Worm (Caenorhabditis elegans) whole organism, L2 larva: ENCODE data around the gene C33A12.19.
A peak's percentile ranks its signal among the peaks of the same experiment; 100 is the strongest.

Source experiments
- C34F6.9 ChIP-seq: fragments of 150-350 bp; optimal IDR thresholded peaks from 2 replicates; lab custom pipeline; 2014; ENCODE audit warnings: missing biosample characterization, missing genetic modification characterization
- F13H6.1 ChIP-seq: sonication (generic microtip); optimal IDR thresholded peaks from 2 replicates; lab custom pipeline; 2016; ENCODE audit warnings: missing genetic modification characterization, missing compliant biosample characterization
- R02D3.7 ChIP-seq: fragments of 150-350 bp; optimal IDR thresholded peaks from 2 replicates; lab custom pipeline; 2014; ENCODE audit warnings: missing biosample characterization, missing genetic modification characterization
- Y55F3AM.14 ChIP-seq: fragments of 200-800 bp; sonication (Bioruptor generic); optimal IDR thresholded peaks from 2 replicates; lab custom pipeline; 2018; ENCODE audit warnings: mild to moderate bottlenecking, missing genetic modification characterization, missing compliant biosample characterization
- ZK546.5 ChIP-seq: sonication (generic microtip); optimal IDR thresholded peaks from 2 replicates; lab custom pipeline; 2017; ENCODE audit warnings: missing biosample characterization, missing genetic modification characterization
- alr-1 ChIP-seq: fragments of 150-350 bp; optimal IDR thresholded peaks from 2 replicates; lab custom pipeline; 2014; ENCODE audit warnings: missing biosample characterization, missing genetic modification characterization
- aly-2 ChIP-seq: fragments of 150-350 bp; optimal IDR thresholded peaks from 2 replicates; lab custom pipeline; 2014; ENCODE audit warnings: missing biosample characterization, missing genetic modification characterization
- blmp-1 ChIP-seq: sonication (generic microtip); optimal IDR thresholded peaks from 2 replicates; lab custom pipeline; 2017; ENCODE audit warnings: missing genetic modification characterization, mild to moderate bottlenecking, missing compliant biosample characterization, antibody characterized with exemption, moderate library complexity; ENCODE audit not compliant: insufficient read depth
- ceh-16 ChIP-seq: fragments of 150-350 bp; optimal IDR thresholded peaks from 2 replicates; lab custom pipeline; 2014; ENCODE audit warnings: missing biosample characterization, missing genetic modification characterization
- ceh-82 ChIP-seq: fragments of 150-350 bp; optimal IDR thresholded peaks from 2 replicates; lab custom pipeline; 2014; ENCODE audit warnings: missing biosample characterization, missing genetic modification characterization
- crh-2 ChIP-seq: sonication (generic microtip); optimal IDR thresholded peaks from 2 replicates; lab custom pipeline; 2017; ENCODE audit warnings: missing biosample characterization, missing genetic modification characterization
- dmd-4 ChIP-seq: sonication (generic microtip); optimal IDR thresholded peaks from 2 replicates; lab custom pipeline; 2017; ENCODE audit warnings: missing biosample characterization, missing genetic modification characterization
- egl-27 ChIP-seq: sonication (generic microtip); optimal IDR thresholded peaks from 3 replicates; lab custom pipeline; 2017; ENCODE audit warnings: missing biosample characterization, missing genetic modification reagents, missing genetic modification characterization
- elt-1 ChIP-seq: fragments of 150-350 bp; optimal IDR thresholded peaks from 2 replicates; lab custom pipeline; 2014; ENCODE audit warnings: missing biosample characterization, missing genetic modification characterization
- elt-3 ChIP-seq: sonication (generic microtip); optimal IDR thresholded peaks from 2 replicates; lab custom pipeline; 2017; ENCODE audit warnings: missing biosample characterization, missing genetic modification characterization
- fos-1 ChIP-seq: fragments of 150-350 bp; optimal IDR thresholded peaks from 2 replicates; lab custom pipeline; 2014; ENCODE audit warnings: missing biosample characterization, missing genetic modification characterization
- gmeb-1 ChIP-seq: fragments of 150-350 bp; optimal IDR thresholded peaks from 2 replicates; lab custom pipeline; 2014; ENCODE audit warnings: missing biosample characterization, missing genetic modification characterization
- lin-11 ChIP-seq: fragments of 150-350 bp; sonication (generic microtip); optimal IDR thresholded peaks from 2 replicates; lab custom pipeline; 2014; ENCODE audit warnings: missing biosample characterization, missing genetic modification characterization, inconsistent platforms, mixed read lengths
- lin-39 ChIP-seq: fragments of 150-350 bp; optimal IDR thresholded peaks from 2 replicates; lab custom pipeline; 2014; ENCODE audit warnings: missing biosample characterization, missing genetic modification reagents, missing genetic modification characterization
- lsy-2 ChIP-seq, 2 experiments: fragments of 150-350 bp in 1 of 2; sonication (generic microtip) in 1 of 2; optimal IDR thresholded peaks; 2 replicates each; lab custom pipeline; 2014 to 2017; ENCODE audit warnings: missing biosample characterization in 2 of 2, missing genetic modification characterization in 2 of 2
- mab-5 ChIP-seq: fragments of 150-350 bp; optimal IDR thresholded peaks from 2 replicates; lab custom pipeline; 2014; ENCODE audit warnings: missing biosample characterization, missing genetic modification characterization
- mbf-1 ChIP-seq: sonication (generic microtip); optimal IDR thresholded peaks from 2 replicates; lab custom pipeline; 2017; ENCODE audit warnings: missing biosample characterization, missing genetic modification characterization
- mdl-1 ChIP-seq, 2 experiments: fragments of 150-350 bp in 1 of 2; sonication (generic microtip) in 1 of 2; optimal IDR thresholded peaks; 2 replicates each; lab custom pipeline; 2017; ENCODE audit warnings: missing biosample characterization in 2 of 2, missing genetic modification characterization in 2 of 2
- nhr-10 ChIP-seq: sonication (generic microtip); optimal IDR thresholded peaks from 2 replicates; lab custom pipeline; 2017; ENCODE audit warnings: missing biosample characterization, missing genetic modification characterization
- nhr-11 ChIP-seq: fragments of 150-350 bp; optimal IDR thresholded peaks from 2 replicates; lab custom pipeline; 2014; ENCODE audit warnings: missing biosample characterization, missing genetic modification characterization
- nhr-129 ChIP-seq: fragments of 150-350 bp; optimal IDR thresholded peaks from 2 replicates; lab custom pipeline; 2014; ENCODE audit warnings: missing biosample characterization, missing genetic modification characterization
- nhr-23 ChIP-seq: fragments of 150-350 bp; optimal IDR thresholded peaks from 2 replicates; lab custom pipeline; 2014; ENCODE audit warnings: missing biosample characterization, missing genetic modification reagents, missing genetic modification characterization
- nhr-237 ChIP-seq: fragments of 150-350 bp; optimal IDR thresholded peaks from 2 replicates; lab custom pipeline; 2014; ENCODE audit warnings: missing biosample characterization, missing genetic modification characterization
- nhr-25 ChIP-seq: fragments of 150-350 bp; sonication (generic microtip); optimal IDR thresholded peaks from 3 replicates; lab custom pipeline; 2014; ENCODE audit warnings: missing biosample characterization, missing genetic modification characterization
- nhr-6 ChIP-seq: fragments of 150-350 bp; optimal IDR thresholded peaks from 2 replicates; lab custom pipeline; 2014; ENCODE audit warnings: missing biosample characterization, missing genetic modification characterization
- peb-1 ChIP-seq: fragments of 150-350 bp; optimal IDR thresholded peaks from 2 replicates; lab custom pipeline; 2014; ENCODE audit warnings: missing biosample characterization, missing genetic modification characterization
- sem-4 ChIP-seq: fragments of 150-350 bp; optimal IDR thresholded peaks from 2 replicates; lab custom pipeline; 2014; ENCODE audit warnings: missing biosample characterization, missing genetic modification reagents, missing genetic modification characterization
- skn-1 ChIP-seq: sonication (generic microtip); optimal IDR thresholded peaks from 2 replicates; lab custom pipeline; 2017; ENCODE audit warnings: missing biosample characterization, missing genetic modification characterization
- sma-3 ChIP-seq: sonication (generic microtip); optimal IDR thresholded peaks from 2 replicates; lab custom pipeline; 2016; ENCODE audit warnings: missing genetic modification reagents, missing genetic modification characterization, missing compliant biosample characterization
- sma-9 ChIP-seq, 2 experiments: fragments of 150-350 bp in 1 of 2; sonication (generic microtip) in 1 of 2; optimal IDR thresholded peaks; 2 replicates each; lab custom pipeline; 2014 to 2016; ENCODE audit warnings: missing genetic modification characterization in 2 of 2, mild to moderate bottlenecking in 1 of 2, missing biosample characterization in 1 of 2, missing compliant biosample characterization in 1 of 2, missing genetic modification reagents in 1 of 2, moderate library complexity in 1 of 2
- snpc-4 ChIP-seq: fragments of 150-350 bp; optimal IDR thresholded peaks from 2 replicates; lab custom pipeline; 2014; ENCODE audit warnings: missing biosample characterization, missing genetic modification characterization
- unc-39 ChIP-seq: fragments of 150-350 bp; optimal IDR thresholded peaks from 2 replicates; lab custom pipeline; 2014; ENCODE audit warnings: missing biosample characterization, missing genetic modification characterization
- unc-55 ChIP-seq: fragments of 150-350 bp; sonication (generic microtip); optimal IDR thresholded peaks from 3 replicates; lab custom pipeline; 2014; ENCODE audit warnings: missing biosample characterization, missing genetic modification reagents, missing genetic modification characterization
- unc-62 ChIP-seq: fragments of 150-350 bp; optimal IDR thresholded peaks from 2 replicates; lab custom pipeline; 2014; ENCODE audit warnings: missing biosample characterization, missing genetic modification reagents, missing genetic modification characterization
- ztf-11 ChIP-seq: sonication (generic microtip); optimal IDR thresholded peaks from 2 replicates; lab custom pipeline; 2017; ENCODE audit warnings: missing biosample characterization, missing genetic modification characterization

Gene C33A12.19

ce11 chrIV:9527002-9527401, 10.2 kb downstream of the C33A12.19 start:
- TF ChIP-seq C34F6.9 (tag; lab: Kevin White, UChicago), result no peak
- TF ChIP-seq dmd-4, result no peak
- no peak for TF ChIP-seq unc-62 (GFP tag; lab: Kevin White, UChicago)
- TF ChIP-seq lin-39, result no peak
- no peak for TF ChIP-seq sma-9 (GFP tag; optimal IDR thresholded peaks at IDR 0.05; lab: Kevin White, UChicago)
- TF ChIP-seq sma-9 (tag; optimal IDR thresholded peaks at IDR 0.05; lab: Kevin White, UChicago), result no peak
- TF ChIP-seq aly-2, result no peak
- TF ChIP-seq fos-1, result peak; percentile 5
- TF ChIP-seq nhr-129, result no peak

- TF ChIP-seq nhr-11 (tag; lab: Kevin White, UChicago) (no peak), unc-62 (GFP tag; lab: Kevin White, UChicago) (no peak), crh-2 (tag; lab: Kevin White, UChicago) (no peak), sem-4 (tag; lab: Kevin White, UChicago) (no peak), sma-3 (no peak), lsy-2 (tag; optimal IDR thresholded peaks at IDR 0.05; lab: Kevin White, UChicago) (no peak), dmd-4 (no peak), R02D3.7 (tag; lab: Kevin White, UChicago) (no peak), snpc-4 (tag; lab: Kevin White, UChicago) (no peak), nhr-23 (no peak), ceh-82 (no peak), mab-5 (tag; lab: Kevin White, UChicago) (no peak), peb-1 (tag; lab: Kevin White, UChicago) (no peak), nhr-6 (tag; lab: Kevin White, UChicago) (no peak), unc-39 (no peak), alr-1 (no peak), mbf-1 (no peak), fos-1 (no peak), C34F6.9 (tag; lab: Kevin White, UChicago) (no peak)
These were observed 12.8 kb downstream of the C33A12.19 start, which contains the start of gene elo-7 for ce11 chrIV:9529647-9530046. Gene elo-7, plus strand, starts transcription at chrIV:9529947.

ce11 chrIV:9530768-9531167, 14.0 kb downstream of the C33A12.19 start:
- TF ChIP-seq alr-1 (no peak), sma-9 (GFP tag; optimal IDR thresholded peaks at IDR 0.05; lab: Kevin White, UChicago) (no peak), sma-9 (tag; optimal IDR thresholded peaks at IDR 0.05; lab: Kevin White, UChicago) (no peak), nhr-10 (no peak), F13H6.1 (tag; lab: Kevin White, UChicago) (no peak), lin-11 (tag; lab: Kevin White, UChicago) (no peak), sma-3 (no peak), sem-4 (tag; lab: Kevin White, UChicago) (no peak), C34F6.9 (tag; lab: Kevin White, UChicago) (no peak), fos-1 (no peak), nhr-6 (tag; lab: Kevin White, UChicago) (no peak), aly-2 (no peak), gmeb-1 (no peak), R02D3.7 (tag; lab: Kevin White, UChicago) (no peak), ceh-82 (no peak), egl-27 (tag; lab: Kevin White, UChicago) (no peak), nhr-11 (tag; lab: Kevin White, UChicago) (no peak), dmd-4 (no peak), nhr-237 (tag; lab: Kevin White, UChicago) (no peak)
- TF ChIP-seq, all 48 proteins: peak for 0

- no peak for TF ChIP-seq nhr-25 (tag; lab: Kevin White, UChicago)
- TF ChIP-seq mab-5 (tag; lab: Kevin White, UChicago), result no peak
- TF ChIP-seq R02D3.7 (tag; lab: Kevin White, UChicago), result no peak
These were observed 16.3 kb downstream of the C33A12.19 start, which contains the start of gene F56H11.2 for ce11 chrIV:9533071-9533470. Gene F56H11.2, minus strand, starts transcription at chrIV:9533171.

DNA sequence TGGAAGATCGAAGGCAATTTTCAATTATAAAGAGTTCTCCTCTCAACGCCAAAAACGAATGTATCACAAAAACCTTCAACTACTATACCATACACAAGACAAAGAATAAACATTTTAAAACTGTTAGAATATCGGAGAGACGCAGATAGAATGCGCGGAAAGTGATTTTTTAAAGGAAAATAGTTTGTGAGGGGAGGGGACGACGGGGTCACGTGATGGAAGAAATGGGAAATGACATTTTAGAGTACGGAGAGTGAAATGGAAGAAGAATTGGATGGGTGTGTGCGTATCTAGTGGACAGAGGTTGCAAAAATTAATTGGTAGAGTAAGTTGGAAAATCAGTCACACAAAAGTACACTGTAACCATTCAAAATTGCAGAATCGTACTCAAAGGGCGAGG, 17.5 kb downstream of the C33A12.19 start:
- no peak for TF ChIP-seq R02D3.7 (tag; lab: Kevin White, UChicago)
- no peak for TF ChIP-seq unc-55
- peak; percentile 9 for TF ChIP-seq F13H6.1 (tag; lab: Kevin White, UChicago)
- TF ChIP-seq nhr-6 (tag; lab: Kevin White, UChicago), result no peak
- no peak for TF ChIP-seq dmd-4
- TF ChIP-seq ztf-11 (tag; lab: Kevin White, UChicago), result no peak
- TF ChIP-seq gmeb-1, result peak; percentile 50
- peak; percentile 67 for TF ChIP-seq blmp-1 (tag; lab: Kevin White, UChicago)
- TF ChIP-seq mdl-1 (tag; optimal IDR thresholded peaks at IDR 0.05; lab: Kevin White, UChicago), result no peak
- TF ChIP-seq mab-5 (tag; lab: Kevin White, UChicago), result no peak
- peak; percentile 38 for TF ChIP-seq crh-2 (tag; lab: Kevin White, UChicago)
- no peak for TF ChIP-seq elt-3 (tag; lab: Kevin White, UChicago)
- TF ChIP-seq skn-1 (tag; lab: Kevin White, UChicago), result no peak
- TF ChIP-seq C34F6.9 (tag; lab: Kevin White, UChicago), result peak; percentile 20
- no peak for TF ChIP-seq ZK546.5 (tag; lab: Kevin White, UChicago)
- TF ChIP-seq Y55F3AM.14, result no peak
- TF ChIP-seq nhr-11 (tag; lab: Kevin White, UChicago), result no peak
- TF ChIP-seq sem-4 (tag; lab: Kevin White, UChicago), result no peak
- TF ChIP-seq nhr-23, result no peak
- TF ChIP-seq nhr-25 (tag; lab: Kevin White, UChicago), result peak; percentile 89
- no peak for TF ChIP-seq lin-11 (tag; lab: Kevin White, UChicago)
- TF ChIP-seq egl-27 (tag; lab: Kevin White, UChicago), result peak; percentile 27
- TF ChIP-seq sma-3, result peak; percentile 79
- TF ChIP-seq unc-62 (GFP tag; lab: Kevin White, UChicago), result no peak
- no peak for TF ChIP-seq elt-1 (tag; lab: Kevin White, UChicago)
- TF ChIP-seq snpc-4 (tag; lab: Kevin White, UChicago), result no peak
- TF ChIP-seq ceh-82, result no peak
- TF ChIP-seq sma-9 (GFP tag; optimal IDR thresholded peaks at IDR 0.05; lab: Kevin White, UChicago), result peak; percentile 61
- TF ChIP-seq sma-9 (tag; optimal IDR thresholded peaks at IDR 0.05; lab: Kevin White, UChicago), result no peak
- peak; percentile 9 for TF ChIP-seq fos-1
- TF ChIP-seq aly-2, result no peak
- no peak for TF ChIP-seq alr-1
- peak; percentile 72 for TF ChIP-seq ceh-16 (tag; lab: Kevin White, UChicago)
